Fruit fly (Drosophila melanogaster): ENCODE data around the gene nur.

Gene nur

dm6 chr2L:13778648-13779047, 42.7 kb downstream of the nur start (continued):
- TF ChIP-seq Usf (GFP tag; optimal IDR thresholded peaks at IDR 0.05): no peak
- TF ChIP-seq CG14014 (GFP tag; IDR thresholded peaks at IDR 0.05): peak; percentile 59
- no peak for TF ChIP-seq HLHmδ (GFP tag; optimal IDR thresholded peaks at IDR 0.05)
- peak; percentile 45 for TF ChIP-seq Max (GFP tag; optimal IDR thresholded peaks at IDR 0.05)
- TF ChIP-seq pzg (GFP tag; optimal IDR thresholded peaks at IDR 0.05): no peak
- no peak for TF ChIP-seq zen2 (GFP tag; IDR thresholded peaks at IDR 0.05; ENCODE audit: partially characterized antibody)
- TF ChIP-seq Sry-β (GFP tag; optimal IDR thresholded peaks at IDR 0.05): no peak
- peak; percentile 43 for TF ChIP-seq Dad (GFP tag; optimal IDR thresholded peaks at IDR 0.05)
- peak; percentile 33 to 44 for TF ChIP-seq chif (GFP tag; optimal IDR thresholded peaks at IDR 0.05)
- no peak for TF ChIP-seq NFAT (GFP tag; IDR thresholded peaks at IDR 0.05)
- TF ChIP-seq CG6791 (GFP tag; IDR thresholded peaks at IDR 0.05; ENCODE audit: partially characterized antibody): no peak
- no peak for TF ChIP-seq C15 (GFP tag; IDR thresholded peaks at IDR 0.05)
- TF ChIP-seq CG17802 (tag; optimal IDR thresholded peaks at IDR 0.05): no peak
- peak; percentile 9 for TF ChIP-seq tin (GFP tag; optimal IDR thresholded peaks at IDR 0.05)
- peak in 1 of 3 experiments; percentile 52 for TF ChIP-seq lola (GFP tag; optimal IDR thresholded peaks at IDR 0.05)
- TF ChIP-seq ems (GFP tag; optimal IDR thresholded peaks at IDR 0.05): peak; percentile 55
- peak; percentile 81 for TF ChIP-seq CG8924 (tag; optimal IDR thresholded peaks at IDR 0.05)
- TF ChIP-seq bigmax (GFP tag; optimal IDR thresholded peaks at IDR 0.05): no peak
- TF ChIP-seq Oli (tag; optimal IDR thresholded peaks at IDR 0.05): peak; percentile 82
- TF ChIP-seq br (optimal IDR thresholded peaks at IDR 0.05): no peak
- no peak for TF ChIP-seq ab (GFP tag; optimal IDR thresholded peaks at IDR 0.05)
- TF ChIP-seq H15 (GFP tag; IDR thresholded peaks at IDR 0.05): no peak
- TF ChIP-seq Sin3A (optimal IDR thresholded peaks at IDR 0.05): no peak
- TF ChIP-seq gsb-n (tag; optimal IDR thresholded peaks at IDR 0.05): peak; percentile 32
- no peak for TF ChIP-seq CG17612 (GFP tag; IDR thresholded peaks at IDR 0.05)
- no peak for TF ChIP-seq Lim3 (GFP tag; IDR thresholded peaks at IDR 0.05)
- no peak for TF ChIP-seq emc (GFP tag; optimal IDR thresholded peaks at IDR 0.05)
- TF ChIP-seq gro (GFP tag; optimal IDR thresholded peaks at IDR 0.05): peak; percentile 62
- peak; percentile 12 for TF ChIP-seq pnt (GFP tag; optimal IDR thresholded peaks at IDR 0.05)
- no peak for TF ChIP-seq ase (GFP tag; IDR thresholded peaks at IDR 0.05)
- peak; percentile 85 for TF ChIP-seq gem (tag; optimal IDR thresholded peaks at IDR 0.05)
- TF ChIP-seq CG4282 (GFP tag; optimal IDR thresholded peaks at IDR 0.05): no peak
- TF ChIP-seq salm (tag; optimal IDR thresholded peaks at IDR 0.05): peak; percentile 68
- TF ChIP-seq Lpt (GFP tag; optimal IDR thresholded peaks at IDR 0.05): no peak
- TF ChIP-seq CG14710 (tag; optimal IDR thresholded peaks at IDR 0.05): peak; percentile 1
- TF ChIP-seq CG9797 (GFP tag; optimal IDR thresholded peaks at IDR 0.05): no peak
- peak; percentile 53 for TF ChIP-seq E2f1 (GFP tag; IDR thresholded peaks at IDR 0.05)
- TF ChIP-seq CG10147 (GFP tag; optimal IDR thresholded peaks at IDR 0.05): peak; percentile 50
- TF ChIP-seq CG32772 (GFP tag; IDR thresholded peaks at IDR 0.05): no peak
- TF ChIP-seq CG15269 (tag; optimal IDR thresholded peaks at IDR 0.05): peak; percentile 77
- TF ChIP-seq Mes4 (GFP tag; optimal IDR thresholded peaks at IDR 0.05): peak; percentile 6
- no peak for TF ChIP-seq knrl (GFP tag; IDR thresholded peaks at IDR 0.05; ENCODE audit: partially characterized antibody)
- TF ChIP-seq fd102C (GFP tag; optimal IDR thresholded peaks at IDR 0.05): no peak
- TF ChIP-seq CG3847 (GFP tag; IDR thresholded peaks at IDR 0.05): peak; percentile 70
- peak; percentile 80 for TF ChIP-seq Sox102F (GFP tag; optimal IDR thresholded peaks at IDR 0.05)
- TF ChIP-seq Hr39 (optimal IDR thresholded peaks at IDR 0.05): no peak
- no peak for TF ChIP-seq cas (GFP tag; IDR thresholded peaks at IDR 0.05)
- peak; percentile 41 for TF ChIP-seq CG9817 (tag; optimal IDR thresholded peaks at IDR 0.05)
- TF ChIP-seq CG12071 (GFP tag; optimal IDR thresholded peaks at IDR 0.05): no peak
- TF ChIP-seq sisA (GFP tag; IDR thresholded peaks at IDR 0.05): peak; percentile 59
- TF ChIP-seq sna (GFP tag; IDR thresholded peaks at IDR 0.05; ENCODE audit: partially characterized antibody): no peak
- TF ChIP-seq YL-1 (GFP tag; optimal IDR thresholded peaks at IDR 0.05): no peak
- peak; percentile 65; the same call in 2 of the 3 replicates for TF ChIP-seq row (GFP tag; IDR thresholded peaks at IDR 0.05)
